Fruit fly (Drosophila melanogaster): ENCODE measurements around the gene sov.

sov gene

DNA sequence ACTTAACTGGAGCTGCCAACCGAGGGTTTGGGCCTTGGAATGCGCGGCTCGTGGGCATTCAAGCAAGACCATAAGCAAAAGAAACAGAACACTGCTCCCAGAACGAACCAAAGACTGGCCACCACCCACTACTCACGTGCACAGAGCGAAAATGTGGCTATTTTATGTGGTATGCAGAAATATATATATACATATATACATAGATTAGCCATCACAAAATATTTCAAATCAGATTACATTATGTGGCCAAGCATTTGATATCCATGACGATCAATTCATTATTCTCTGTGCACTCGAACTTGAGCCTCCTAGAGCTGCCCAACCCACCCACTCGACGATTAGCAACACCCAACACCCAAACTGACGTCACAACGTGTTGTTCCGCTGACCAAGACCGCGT lies 10.6 kb upstream of the sov start (continued):
- TF ChIP-seq z (GFP tag; IDR thresholded peaks at IDR 0.05) (no peak), Med (GFP tag) (peak; percentile 57), Adf1 (GFP tag; IDR thresholded peaks at IDR 0.05) (no peak), danr (GFP tag; IDR thresholded peaks at IDR 0.05) (no peak), sisA (GFP tag; IDR thresholded peaks at IDR 0.05) (no peak), zen (tag; optimal IDR thresholded peaks at IDR 0.05) (no peak), Spps (tag; optimal IDR thresholded peaks at IDR 0.05) (no peak), esg (GFP tag; conservative IDR thresholded peaks at IDR 0.05) (no peak), bsh (GFP tag; optimal IDR thresholded peaks at IDR 0.05) (peak in 1 of 2 experiments; percentile 69), CG7357 (GFP tag; IDR thresholded peaks at IDR 0.05) (no peak), croc (GFP tag; conservative IDR thresholded peaks at IDR 0.05) (no peak), row (GFP tag; IDR thresholded peaks at IDR 0.05) (peak; percentile 8; the same call in 1 of the 3 replicates), HHEX (GFP tag; optimal IDR thresholded peaks at IDR 0.05) (no peak), ewg (GFP tag; optimal IDR thresholded peaks at IDR 0.05) (no peak)

DNA sequence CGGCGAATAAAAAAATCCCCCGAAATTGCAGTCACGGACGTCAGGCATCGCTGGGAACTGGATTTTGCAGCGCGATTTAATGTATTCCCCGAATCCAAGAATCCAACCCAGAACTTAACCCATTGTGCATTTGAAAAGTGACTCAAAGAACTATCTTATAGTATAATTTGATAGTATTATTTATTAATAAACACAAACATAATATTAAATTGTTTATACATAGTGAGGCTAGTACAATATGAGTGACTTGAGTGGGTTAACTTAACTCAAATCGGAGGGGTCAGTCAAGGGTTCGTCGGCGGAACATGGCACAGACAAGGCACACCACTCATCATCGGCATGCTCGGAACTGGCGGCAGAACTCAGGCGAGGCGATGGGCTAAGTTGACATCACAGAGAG lies 9.9 kb upstream of the sov start:
- TF ChIP-seq ind (GFP tag; optimal IDR thresholded peaks at IDR 0.05) (no peak), CG12769 (tag; optimal IDR thresholded peaks at IDR 0.05) (peak; percentile 50)

DNA sequence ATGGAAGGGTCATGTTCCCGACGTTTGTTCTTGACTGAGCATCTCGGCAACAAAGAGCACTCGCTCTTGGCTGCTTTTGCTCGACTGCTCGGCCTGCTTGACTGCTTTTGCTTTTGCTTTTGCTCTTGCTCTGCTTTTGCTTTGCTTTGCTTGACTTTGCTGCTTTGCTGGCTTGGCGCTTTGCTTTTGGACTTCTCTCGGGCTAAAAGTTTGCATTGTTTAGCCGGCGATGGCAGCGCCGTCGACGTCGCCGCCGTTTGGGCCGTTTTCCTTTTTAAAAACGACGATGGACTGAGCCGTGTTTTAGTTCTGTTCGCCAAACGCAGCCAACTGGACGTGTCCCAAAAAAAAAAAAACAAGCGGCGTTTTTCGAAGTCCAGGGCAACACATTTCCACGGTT lies 8.9 kb upstream of the sov start, which contains the start of gene CG14439:
TSS of gene CG14439 (plus strand) at position 301 of the 400 bp plus-strand sequence.
- TF ChIP-seq Adf1 (GFP tag; IDR thresholded peaks at IDR 0.05) = peak; percentile 60
- peak in 1 of 2 experiments; percentile 11 for TF ChIP-seq Trl (optimal IDR thresholded peaks at IDR 0.05)
- no peak for TF ChIP-seq Trl (GFP tag; optimal IDR thresholded peaks at IDR 0.05)
- no peak for TF ChIP-seq CG4424 (GFP tag; optimal IDR thresholded peaks at IDR 0.05)
- TF ChIP-seq CG14441 (GFP tag; IDR thresholded peaks at IDR 0.05) = 0 out of 2 replicates have a peak, but pooled peaks have one; percentile 8
- no peak for TF ChIP-seq dpn (GFP tag; optimal IDR thresholded peaks at IDR 0.05)
- no peak for TF ChIP-seq CG1024 (GFP tag; IDR thresholded peaks at IDR 0.05)
- no peak for TF ChIP-seq Ptx1 (GFP tag; IDR thresholded peaks at IDR 0.05)

DNA sequence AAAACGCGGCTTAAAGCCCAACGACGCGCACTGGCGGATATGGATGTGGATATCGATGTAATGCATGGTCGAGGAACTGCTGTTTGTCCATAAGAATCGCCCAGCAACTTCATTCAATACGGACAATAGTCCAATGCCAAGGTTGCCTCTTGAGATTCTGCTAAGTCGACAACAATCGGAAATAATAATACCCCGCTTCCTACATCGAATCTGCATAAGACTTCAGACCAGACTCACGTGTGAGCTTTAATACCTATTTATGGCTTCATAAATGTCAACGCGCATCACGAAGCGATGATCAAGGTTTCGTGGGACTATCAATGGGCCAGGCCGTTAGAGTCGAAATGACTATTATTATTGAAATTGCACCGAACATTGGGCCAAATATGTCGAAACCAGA lies 4.2 kb upstream of the sov start:
- TF ChIP-seq chinmo (GFP tag; IDR thresholded peaks at IDR 0.05; ENCODE audit: partially characterized antibody) (0 out of 4 replicates have a peak, but pooled peaks have one; percentile 43), lab (GFP tag; optimal IDR thresholded peaks at IDR 0.05) (no peak), cwo (GFP tag; optimal IDR thresholded peaks at IDR 0.05) (peak; percentile 48), oc (tag; optimal IDR thresholded peaks at IDR 0.05) (peak; percentile 85), sc (optimal IDR thresholded peaks at IDR 0.05) (no peak), sc (GFP tag; optimal IDR thresholded peaks at IDR 0.05) (no peak), abd-A (tag; optimal IDR thresholded peaks at IDR 0.05) (peak; percentile 45), Eip74EF (GFP tag; optimal IDR thresholded peaks at IDR 0.05) (peak in 1 of 2 experiments; percentile 75)

DNA sequence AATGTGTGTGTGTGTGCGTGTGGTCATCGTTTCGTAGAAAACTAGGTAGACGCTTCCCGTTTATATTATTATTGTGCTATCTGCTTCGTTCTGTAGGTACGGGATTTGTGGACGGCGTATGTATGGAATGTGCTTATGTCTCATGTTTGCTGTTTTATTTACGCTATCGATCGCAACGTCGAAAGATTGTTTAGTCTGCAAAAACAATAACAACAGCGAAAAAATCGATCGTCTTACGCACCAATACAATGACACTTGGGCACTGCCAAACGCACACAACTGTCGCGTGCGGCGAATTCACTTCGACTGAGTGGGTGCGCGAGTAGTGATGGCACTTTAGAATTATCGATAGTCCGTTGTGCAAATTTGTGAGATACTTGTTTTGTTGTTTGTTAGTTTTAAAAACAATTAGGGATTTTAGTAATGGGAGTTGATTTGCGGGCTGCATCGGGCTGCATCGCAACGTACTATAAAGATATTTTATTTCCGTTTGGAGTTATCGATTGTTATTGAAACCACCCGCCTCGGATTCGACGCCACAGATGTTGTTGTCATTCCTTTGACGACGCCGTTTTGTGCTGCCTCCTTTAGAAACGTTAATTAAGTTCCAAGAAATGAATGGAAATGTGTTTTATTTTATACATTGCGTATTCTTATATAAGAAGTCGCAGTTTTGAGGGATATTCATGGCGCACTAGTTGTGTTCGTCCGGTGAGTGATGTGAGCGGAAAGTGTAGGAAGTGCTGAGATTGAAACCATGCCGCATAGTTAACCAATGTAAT lies 3.3 kb downstream of the sov start:
- TF ChIP-seq Ada2b (GFP tag; IDR thresholded peaks at IDR 0.05) = no peak
- TF ChIP-seq sr (GFP tag; IDR thresholded peaks at IDR 0.05) = 0 out of 3 replicates have a peak, but pooled peaks have one; percentile 56
- TF ChIP-seq Atf3 (GFP tag; optimal IDR thresholded peaks at IDR 0.05) = no peak
- TF ChIP-seq row (GFP tag; IDR thresholded peaks at IDR 0.05) = peak; percentile 34; the same call in 1 of the 3 replicates
- no peak for TF ChIP-seq CG15601 (tag; optimal IDR thresholded peaks at IDR 0.05)
- TF ChIP-seq kay (GFP tag; optimal IDR thresholded peaks at IDR 0.05) = no peak
- TF ChIP-seq CG10543 (GFP tag; optimal IDR thresholded peaks at IDR 0.05) = no peak
- TF ChIP-seq CG12236 (GFP tag; optimal IDR thresholded peaks at IDR 0.05) = no peak
- peak; percentile 31 for TF ChIP-seq ftz-f1 (GFP tag; optimal IDR thresholded peaks at IDR 0.05)
- TF ChIP-seq ttk (GFP tag; IDR thresholded peaks at IDR 0.05) = no peak
- TF ChIP-seq Trl (optimal IDR thresholded peaks at IDR 0.05) = no peak
- TF ChIP-seq Trl (GFP tag; optimal IDR thresholded peaks at IDR 0.05) = peak; percentile 13
- TF ChIP-seq Opbp (GFP tag; IDR thresholded peaks at IDR 0.05; ENCODE audit: partially characterized antibody) = no peak; the same call in 2 of the 3 replicates
- TF ChIP-seq HLH4C (GFP tag; IDR thresholded peaks at IDR 0.05; ENCODE audit: partially characterized antibody) = peak; percentile 73
- peak; percentile 20 for TF ChIP-seq dm (GFP tag; optimal IDR thresholded peaks at IDR 0.05)
- peak; percentile 48 for TF ChIP-seq Sin3A (optimal IDR thresholded peaks at IDR 0.05)
